Worm (Caenorhabditis elegans): Measurements from ENCODE around the gene C47E8.9.

DNA sequence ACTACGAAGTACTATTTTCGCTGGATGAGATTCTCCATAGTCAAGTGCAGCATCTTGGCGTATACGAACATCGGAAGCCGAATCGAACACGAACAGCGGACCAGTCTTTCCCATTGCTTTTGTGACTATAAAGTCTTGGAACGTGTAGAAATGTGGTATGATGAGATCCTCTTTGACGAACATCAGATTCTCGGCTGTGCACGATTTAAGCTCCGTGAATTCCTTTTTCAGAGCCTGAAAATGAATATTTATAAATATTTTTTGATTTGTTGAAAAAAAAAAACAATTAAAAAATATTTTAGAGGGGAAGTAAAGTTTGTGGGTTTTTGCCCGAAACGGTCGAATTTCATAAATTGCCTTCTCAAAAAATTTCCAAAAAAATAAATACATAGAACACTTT lies 20.8 kb downstream of the C47E8.9 start:
- TF ChIP-seq lsy-2 (tag; optimal IDR thresholded peaks at IDR 0.05), result no peak
- TF ChIP-seq nhr-10 (tag; optimal IDR thresholded peaks at IDR 0.05), result no peak
- no peak for TF ChIP-seq snpc-1.2 (GFP tag; IDR thresholded peaks at IDR 0.05)
- TF ChIP-seq mdt-29 (GFP tag; IDR thresholded peaks at IDR 0.05), result no peak

Data from whole organism, L4 larva.